Fruit fly (Drosophila melanogaster) whole organism, embryonic: Measurements from ENCODE around the gene CG13481.

Source experiments
- Awh ChIP-seq: fragments of 200-800 bp; sonication (Bioruptor generic); IDR thresholded peaks from 2 replicates; pipeline ENCODE4, ENCODE4 v1.3.6; 2022; ENCODE audit warnings: missing biosample characterization, missing genetic modification characterization
- CG10565 ChIP-seq: fragments of 200-800 bp; sonication (Bioruptor generic); optimal IDR thresholded peaks from 3 replicates; lab custom pipeline; 2016; ENCODE audit warnings: missing biosample characterization, mild to moderate bottlenecking, missing genetic modification characterization
- CG12104 ChIP-seq: fragments of 200-800 bp; sonication (Bioruptor generic); optimal IDR thresholded peaks from 3 replicates; lab custom pipeline; 2016; ENCODE audit warnings: missing biosample characterization, missing genetic modification characterization
- CG12659 ChIP-seq: fragments of 200-800 bp; sonication (Bioruptor generic); optimal IDR thresholded peaks from 3 replicates; lab custom pipeline; 2017; ENCODE audit warnings: mild to moderate bottlenecking, missing biosample characterization, missing genetic modification reagents, missing genetic modification characterization
- CG12744 ChIP-seq: fragments of 200-800 bp; sonication (Bioruptor generic); optimal IDR thresholded peaks from 2 replicates; lab custom pipeline; 2016; ENCODE audit warnings: missing biosample characterization, missing genetic modification characterization
- CG14014 ChIP-seq: fragments of 200-800 bp; sonication (Bioruptor generic); IDR thresholded peaks from 2 replicates; pipeline ENCODE4 v1.3.6; 2022; ENCODE audit warnings: missing biosample characterization, missing genetic modification characterization
- CG14965 ChIP-seq: fragments of 200-800 bp; sonication (Bioruptor generic); optimal IDR thresholded peaks from 2 replicates; lab custom pipeline; 2016; ENCODE audit warnings: missing biosample characterization, missing genetic modification characterization, borderline replicate concordance
- CG15696 ChIP-seq: fragments of 200-800 bp; sonication (Bioruptor generic); optimal IDR thresholded peaks from 2 replicates; lab custom pipeline; 2019; ENCODE audit warnings: missing biosample characterization, mild to moderate bottlenecking, missing genetic modification characterization, moderate library complexity
- CG16815 ChIP-seq: fragments of 200-800 bp; sonication (Bioruptor generic); optimal IDR thresholded peaks from 3 replicates; lab custom pipeline; 2017; ENCODE audit warnings: missing biosample characterization, mild to moderate bottlenecking, missing genetic modification characterization
- CG17186 ChIP-seq: fragments of 200-800 bp; sonication (Bioruptor generic); optimal IDR thresholded peaks from 3 replicates; lab custom pipeline; 2017; ENCODE audit warnings: missing biosample characterization, missing genetic modification reagents, missing genetic modification characterization
- CG18599 ChIP-seq: fragments of 200-800 bp; sonication (Bioruptor generic); optimal IDR thresholded peaks from 3 replicates; lab custom pipeline; 2017; ENCODE audit warnings: missing biosample characterization, missing genetic modification characterization, mild to moderate bottlenecking, moderate library complexity, missing genetic modification reagents
- CG2678 ChIP-seq: fragments of 200-800 bp; sonication (Bioruptor generic); optimal IDR thresholded peaks from 3 replicates; lab custom pipeline; 2019; ENCODE audit warnings: missing biosample characterization, mild to moderate bottlenecking, missing genetic modification characterization, moderate library complexity
- CG2875 ChIP-seq: fragments of 200-800 bp; sonication (Bioruptor generic); optimal IDR thresholded peaks from 2 replicates; lab custom pipeline; 2017; ENCODE audit warnings: missing biosample characterization, mild to moderate bottlenecking, missing genetic modification characterization, missing genetic modification reagents
- CG30431 ChIP-seq: fragments of 200-800 bp; sonication (Bioruptor generic); optimal IDR thresholded peaks from 2 replicates; lab custom pipeline; 2017; ENCODE audit warnings: missing biosample characterization, missing genetic modification characterization
- CG31224 ChIP-seq: fragments of 200-800 bp; sonication (Bioruptor generic); IDR thresholded peaks from 2 replicates; pipeline ENCODE4 v1.3.6; 2022; ENCODE audit warnings: missing biosample characterization, missing genetic modification characterization
- CG34224 ChIP-seq: fragments of 200-800 bp; sonication (Bioruptor generic); IDR thresholded peaks from 3 replicates; pipeline ENCODE4 v1.3.6; 2022; ENCODE audit warnings: missing biosample characterization, missing genetic modification characterization; ENCODE audit not compliant: partially characterized antibody
- CG4617 ChIP-seq: fragments of 200-800 bp; sonication (Bioruptor generic); optimal IDR thresholded peaks from 3 replicates; lab custom pipeline; 2016; ENCODE audit warnings: missing biosample characterization, missing genetic modification characterization, borderline replicate concordance
- CG5953 ChIP-seq: fragments of 200-800 bp; sonication (Bioruptor generic); IDR thresholded peaks from 2 replicates; pipeline ENCODE4 v1.3.6; 2022; ENCODE audit warnings: missing biosample characterization, missing genetic modification characterization
- CG6813 ChIP-seq: fragments of 200-800 bp; sonication (Bioruptor generic); optimal IDR thresholded peaks from 2 replicates; lab custom pipeline; 2017; ENCODE audit warnings: missing biosample characterization, missing genetic modification characterization, mild to moderate bottlenecking, moderate library complexity, missing genetic modification reagents
- CG7987 ChIP-seq: fragments of 200-800 bp; sonication (Bioruptor generic); optimal IDR thresholded peaks from 2 replicates; lab custom pipeline; 2018; ENCODE audit warnings: missing biosample characterization, mild to moderate bottlenecking, missing genetic modification characterization, moderate library complexity
- CG9797 ChIP-seq: fragments of 200-800 bp; sonication (Bioruptor generic); optimal IDR thresholded peaks from 3 replicates; lab custom pipeline; 2018; ENCODE audit warnings: missing biosample characterization, mild to moderate bottlenecking, missing genetic modification characterization
- Dek ChIP-seq: fragments of 200-800 bp; sonication (Bioruptor generic); optimal IDR thresholded peaks from 3 replicates; lab custom pipeline; 2019; ENCODE audit warnings: missing biosample characterization, mild to moderate bottlenecking, missing genetic modification characterization, moderate library complexity
- E2f1 ChIP-seq: fragments of 200-800 bp; sonication (Bioruptor generic); IDR thresholded peaks from 2 replicates; pipeline ENCODE4 v1.3.6; 2022; ENCODE audit warnings: missing biosample characterization, missing genetic modification characterization
- Fer3 ChIP-seq: fragments of 200-800 bp; sonication (Bioruptor generic); optimal IDR thresholded peaks from 2 replicates; lab custom pipeline; 2018; ENCODE audit warnings: missing biosample characterization, mild to moderate bottlenecking, missing genetic modification characterization, moderate library complexity
- H15 ChIP-seq: fragments of 200-800 bp; sonication (Bioruptor generic); IDR thresholded peaks from 3 replicates; pipeline ENCODE4 v1.3.6; 2022; ENCODE audit warnings: missing biosample characterization, missing genetic modification characterization
- HmgZ ChIP-seq: fragments of 200-800 bp; sonication (Bioruptor generic); optimal IDR thresholded peaks from 2 replicates; lab custom pipeline; 2018; ENCODE audit warnings: missing biosample characterization, mild to moderate bottlenecking, missing genetic modification characterization
- MBD-R2 ChIP-seq: fragments of 200-800 bp; sonication (Bioruptor generic); IDR thresholded peaks from 2 replicates; pipeline ENCODE4 v1.3.6; 2022; ENCODE audit warnings: missing biosample characterization, missing genetic modification characterization
- Med ChIP-seq: fragments of 200-800 bp; sonication (Bioruptor generic); peaks from one replicate; lab custom pipeline; 2016; ENCODE audit warnings: missing biosample characterization, missing genetic modification characterization, mild to moderate bottlenecking, inconsistent platforms, moderate library complexity
- Nf-YC ChIP-seq: fragments of 200-800 bp; optimal IDR thresholded peaks from 3 replicates; lab custom pipeline; 2019; ENCODE audit warnings: missing biosample characterization, mild to moderate bottlenecking, missing genetic modification characterization, moderate library complexity
- Opbp ChIP-seq: fragments of 200-800 bp; sonication (Bioruptor generic); IDR thresholded peaks from 3 replicates; pipeline ENCODE4 v1.3.6; 2022; ENCODE audit warnings: missing biosample characterization, missing genetic modification characterization; ENCODE audit not compliant: partially characterized antibody
- PHDP ChIP-seq: fragments of 200-800 bp; sonication (Bioruptor generic); optimal IDR thresholded peaks from 3 replicates; lab custom pipeline; 2018; ENCODE audit warnings: missing biosample characterization, mild to moderate bottlenecking, missing genetic modification characterization, moderate library complexity
- Rx ChIP-seq: fragments of 200-800 bp; sonication (Bioruptor generic); IDR thresholded peaks from 2 replicates; pipeline ENCODE4 v1.3.6; 2022; ENCODE audit warnings: missing biosample characterization, missing genetic modification characterization
- ab ChIP-seq: fragments of 200-800 bp; sonication (Bioruptor generic); optimal IDR thresholded peaks from 2 replicates; lab custom pipeline; 2016; ENCODE audit warnings: missing biosample characterization, missing genetic modification characterization
- ato ChIP-seq: fragments of 200-800 bp; sonication (Bioruptor generic); IDR thresholded peaks from 2 replicates; pipeline ENCODE4 v1.3.6; 2022; ENCODE audit warnings: missing biosample characterization, missing genetic modification characterization; ENCODE audit not compliant: partially characterized antibody
- bab2 ChIP-seq: fragments of 200-800 bp; sonication (Bioruptor generic); optimal IDR thresholded peaks from 2 replicates; lab custom pipeline; 2016; ENCODE audit warnings: missing biosample characterization, missing genetic modification characterization
- bigmax ChIP-seq: fragments of 200-800 bp; sonication (Bioruptor generic); optimal IDR thresholded peaks from 2 replicates; lab custom pipeline; 2018; ENCODE audit warnings: missing biosample characterization, mild to moderate bottlenecking, missing genetic modification characterization
- chif ChIP-seq, 2 experiments: fragments of 200-800 bp; sonication (Bioruptor generic); optimal IDR thresholded peaks; 3 replicates each; lab custom pipeline; 2016; ENCODE audit warnings: missing biosample characterization in 2 of 2, missing genetic modification characterization in 2 of 2
- corto ChIP-seq: fragments of 200-800 bp; sonication (Bioruptor generic); optimal IDR thresholded peaks from 2 replicates; lab custom pipeline; 2016; ENCODE audit warnings: missing biosample characterization, mild to moderate bottlenecking, missing genetic modification characterization, moderate library complexity
- crp ChIP-seq, 2 experiments: fragments of 200-800 bp; sonication (Bioruptor generic); optimal IDR thresholded peaks; 2 replicates in 1 of 2; 3 replicates in 1 of 2; lab custom pipeline; 2017; ENCODE audit warnings: missing biosample characterization in 2 of 2, missing genetic modification characterization in 2 of 2, mild to moderate bottlenecking in 1 of 2, moderate library complexity in 1 of 2
- danr ChIP-seq: fragments of 200-800 bp; sonication (Bioruptor generic); IDR thresholded peaks from 2 replicates; pipeline ENCODE4 v1.3.6; 2022; ENCODE audit warnings: missing biosample characterization, missing genetic modification characterization
- mirr ChIP-seq: fragments of 200-800 bp; sonication (Bioruptor generic); optimal IDR thresholded peaks from 3 replicates; lab custom pipeline; 2018; ENCODE audit warnings: missing biosample characterization, mild to moderate bottlenecking, missing genetic modification characterization
- mld ChIP-seq: fragments of 200-800 bp; sonication (Bioruptor generic); IDR thresholded peaks from 3 replicates; pipeline ENCODE4 v1.3.6; 2022; ENCODE audit warnings: missing biosample characterization, missing genetic modification characterization; ENCODE audit not compliant: partially characterized antibody
- nmo ChIP-seq: fragments of 200-800 bp; sonication (Bioruptor generic); optimal IDR thresholded peaks from 2 replicates; lab custom pipeline; 2018; ENCODE audit warnings: missing biosample characterization, mild to moderate bottlenecking, missing genetic modification characterization, moderate library complexity
- otp ChIP-seq: fragments of 200-800 bp; sonication (Bioruptor generic); IDR thresholded peaks from 3 replicates; pipeline ENCODE4, ENCODE4 v1.3.6; 2022; ENCODE audit warnings: missing biosample characterization, missing genetic modification characterization
- pb ChIP-seq: fragments of 200-800 bp; sonication (Bioruptor generic); optimal IDR thresholded peaks from 3 replicates; lab custom pipeline; 2016; ENCODE audit warnings: missing biosample characterization, missing genetic modification characterization
- sc ChIP-seq, 3 experiments: fragments of >200 bp in 2 of 3; fragments of 200-800 bp in 1 of 3; sonication (Bioruptor generic) in 1 of 3; optimal IDR thresholded peaks; 2 replicates in 2 of 3; 3 replicates in 1 of 3; lab custom pipeline; 2017; ENCODE audit warnings: mild to moderate bottlenecking in 1 of 3, missing biosample characterization in 1 of 3, missing genetic modification characterization in 1 of 3, missing genetic modification reagents in 1 of 3
- twi ChIP-seq: fragments of 200-800 bp; optimal IDR thresholded peaks from 2 replicates; lab custom pipeline; 2019; ENCODE audit warnings: missing biosample characterization, mild to moderate bottlenecking, missing genetic modification characterization, moderate library complexity
- zfh1 ChIP-seq: fragments of 200-800 bp; sonication (Bioruptor generic); IDR thresholded peaks from 3 replicates; pipeline ENCODE4 v1.3.6; 2022; ENCODE audit warnings: missing biosample characterization, missing genetic modification characterization

Gene CG13481

dm6 chr3L:14374499-14374898 lies 5.0 kb upstream of the CG13481 start (continued):
- TF ChIP-seq CG18599 (GFP tag; lab: Kevin White, UChicago) (peak; percentile 1), CG7987 (GFP tag; lab: Kevin White, UChicago) (no peak), CG9797 (GFP tag; lab: Kevin White, UChicago) (no peak), H15 (GFP tag; lab: Robert Waterston, UW) (no peak), CG2678 (peak; percentile 35), mld (GFP tag; lab: Robert Waterston, UW) (no peak), MBD-R2 (GFP tag; lab: Robert Waterston, UW) (no peak), E2f1 (GFP tag; lab: Robert Waterston, UW) (peak; percentile 9; the same call in 1 of the 2 replicates), Opbp (no peak), Med (GFP tag; lab: Kevin White, UChicago) (peak; percentile 29), mirr (GFP tag; lab: Kevin White, UChicago) (no peak), Rx (no peak)

DNA sequence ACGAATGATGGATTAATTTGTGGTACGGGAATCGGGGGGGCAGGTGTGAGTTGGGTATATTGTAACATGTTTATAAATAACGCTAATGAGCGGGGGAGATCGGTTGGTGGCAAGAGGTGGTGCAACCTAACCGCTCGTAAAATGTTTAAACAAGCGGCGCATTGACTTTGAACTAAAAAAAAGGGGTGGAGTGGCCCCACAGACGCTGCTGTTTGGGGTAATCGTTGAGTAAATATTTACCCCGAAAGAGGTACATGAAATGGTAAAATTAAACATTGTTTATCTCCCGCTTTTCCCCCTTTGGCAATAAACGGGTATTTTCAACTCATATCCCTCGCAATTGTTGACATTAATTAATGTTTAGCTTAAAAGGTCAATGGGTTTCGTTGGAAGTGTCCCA lies 3.4 kb downstream of the CG13481 start:
- TF ChIP-seq CG15696 (peak; percentile 74), Nf-YC (tag; lab: Kevin White, UChicago) (peak; percentile 31), corto (GFP tag; lab: Kevin White, UChicago) (no peak), CG34224 (GFP tag; lab: Robert Waterston, UW) (no peak), CG14965 (GFP tag; lab: Kevin White, UChicago) (no peak), PHDP (peak; percentile 80), CG31224 (GFP tag; lab: Robert Waterston, UW) (no peak), Awh (peak; percentile 90), otp (GFP tag; lab: Robert Waterston, UW) (peak; percentile 91), Fer3 (tag; lab: Kevin White, UChicago) (peak; percentile 12), bab2 (GFP tag; lab: Kevin White, UChicago) (no peak), bigmax (GFP tag; lab: Kevin White, UChicago) (peak; percentile 26), CG5953 (no peak), CG12104 (GFP tag; lab: Kevin White, UChicago) (peak; percentile 32), HmgZ (tag; lab: Kevin White, UChicago) (peak; percentile 6), ato (no peak), CG2875 (GFP tag; lab: Kevin White, UChicago) (peak; percentile 83), twi (tag; lab: Kevin White, UChicago) (peak; percentile 68), CG14014 (0 out of 2 replicates have a peak, but pooled peaks have one; percentile 45), pb (GFP tag; lab: Kevin White, UChicago) (peak; percentile 29), crp (GFP tag; optimal IDR thresholded peaks at IDR 0.05; lab: Kevin White, UChicago) (peak in 1 of 2 experiments; percentile 10), danr (no peak), chif (GFP tag; optimal IDR thresholded peaks at IDR 0.05; lab: Kevin White, UChicago) (no peak), ab (GFP tag; lab: Kevin White, UChicago) (no peak), zfh1 (GFP tag; lab: Robert Waterston, UW) (peak; percentile 71; the same call in 2 of the 3 replicates), CG16815 (GFP tag; lab: Kevin White, UChicago) (no peak), CG30431 (GFP tag; lab: Kevin White, UChicago) (no peak), sc (optimal IDR thresholded peaks at IDR 0.05; lab: Kevin White, UChicago) (no peak), sc (GFP tag; optimal IDR thresholded peaks at IDR 0.05; lab: Kevin White, UChicago) (peak; percentile 71), nmo (peak; percentile 16), CG17186 (GFP tag; lab: Kevin White, UChicago) (peak; percentile 33), Dek (tag; lab: Kevin White, UChicago) (no peak), CG10565 (GFP tag; lab: Kevin White, UChicago) (no peak), CG12659 (GFP tag; lab: Kevin White, UChicago) (peak; percentile 27), CG12744 (GFP tag; lab: Kevin White, UChicago) (no peak), CG6813 (GFP tag; lab: Kevin White, UChicago) (peak; percentile 81), CG4617 (GFP tag; lab: Kevin White, UChicago) (no peak)
